Fruit fly (Drosophila melanogaster): ENCODE measurements around the gene Hn.

Hn gene

dm6 chr3L:7719418-7719789 is 40.8 kb upstream of the Hn start:
- TF ChIP-seq Snoo (tag; optimal IDR thresholded peaks at IDR 0.05) (no peak), Ets98B (GFP tag; IDR thresholded peaks at IDR 0.05) (no peak), gl (tag; optimal IDR thresholded peaks at IDR 0.05) (no peak), D1 (tag; optimal IDR thresholded peaks at IDR 0.05) (no peak)

dm6 chr3L:7721527-7721926 is 38.7 kb upstream of the Hn start:
- TF ChIP-seq CG12605 (GFP tag; IDR thresholded peaks at IDR 0.05) (no peak), EcR (GFP tag; optimal IDR thresholded peaks at IDR 0.05) (peak; percentile 18)

dm6 chr3L:7726285-7726684 is 34.0 kb upstream of the Hn start, which contains the start of gene CG7457:
Gene CG7457, minus strand, starts transcription at chr3L:7726473.
- TF ChIP-seq rn (GFP tag; IDR thresholded peaks at IDR 0.05) (no peak), CG32121 (GFP tag; IDR thresholded peaks at IDR 0.05) (no peak), CG8159 (tag; optimal IDR thresholded peaks at IDR 0.05) (no peak), Snoo (tag; optimal IDR thresholded peaks at IDR 0.05) (no peak), CG8301 (tag; optimal IDR thresholded peaks at IDR 0.05) (no peak), gl (tag; optimal IDR thresholded peaks at IDR 0.05) (no peak), fd96Ca (GFP tag; IDR thresholded peaks at IDR 0.05) (no peak), CG14655 (GFP tag; optimal IDR thresholded peaks at IDR 0.05) (no peak), Pif1A (GFP tag; optimal IDR thresholded peaks at IDR 0.05) (no peak), CG34367 (tag; optimal IDR thresholded peaks at IDR 0.05) (no peak), Pif1B (GFP tag; optimal IDR thresholded peaks at IDR 0.05) (no peak), CG10348 (GFP tag; IDR thresholded peaks at IDR 0.05) (no peak), D1 (tag; optimal IDR thresholded peaks at IDR 0.05) (no peak), CG13204 (GFP tag; optimal IDR thresholded peaks at IDR 0.05) (no peak)

dm6 chr3L:7726690-7727089 is 33.6 kb upstream of the Hn start:
- no peak for TF ChIP-seq rn (GFP tag; IDR thresholded peaks at IDR 0.05)

- TF ChIP-seq rn (GFP tag; IDR thresholded peaks at IDR 0.05) (no peak), CG13204 (GFP tag; optimal IDR thresholded peaks at IDR 0.05) (no peak), D1 (tag; optimal IDR thresholded peaks at IDR 0.05) (no peak), CG34367 (tag; optimal IDR thresholded peaks at IDR 0.05) (no peak), CG8159 (tag; optimal IDR thresholded peaks at IDR 0.05) (no peak), fd96Ca (GFP tag; IDR thresholded peaks at IDR 0.05) (no peak), CG10348 (GFP tag; IDR thresholded peaks at IDR 0.05) (no peak), CG12605 (GFP tag; IDR thresholded peaks at IDR 0.05) (no peak), EcR (GFP tag; optimal IDR thresholded peaks at IDR 0.05) (no peak), CG17806 (tag; optimal IDR thresholded peaks at IDR 0.05) (no peak), CG32121 (GFP tag; IDR thresholded peaks at IDR 0.05) (no peak), Pif1A (GFP tag; optimal IDR thresholded peaks at IDR 0.05) (no peak), CG14655 (GFP tag; optimal IDR thresholded peaks at IDR 0.05) (no peak), CG9948 (tag; optimal IDR thresholded peaks at IDR 0.05) (no peak), CG4496 (GFP tag; IDR thresholded peaks at IDR 0.05) (no peak), Snoo (tag; optimal IDR thresholded peaks at IDR 0.05) (no peak), Pif1B (GFP tag; optimal IDR thresholded peaks at IDR 0.05) (no peak), Ets98B (GFP tag; IDR thresholded peaks at IDR 0.05) (no peak), gl (tag; optimal IDR thresholded peaks at IDR 0.05) (no peak), CG8301 (tag; optimal IDR thresholded peaks at IDR 0.05) (no peak)
Measured at dm6 chr3L:7732141-7732748, 28.0 kb upstream of the Hn start, which contains the start of gene CG8492. Gene CG8492, minus strand, starts transcription at chr3L:7732191.

dm6 chr3L:7741953-7742352 is 18.3 kb upstream of the Hn start:
- no peak for TF ChIP-seq CG15710 (tag; optimal IDR thresholded peaks at IDR 0.05)
- no peak for TF ChIP-seq fd96Ca (GFP tag; IDR thresholded peaks at IDR 0.05)
- TF ChIP-seq CG4496 (GFP tag; IDR thresholded peaks at IDR 0.05) = no peak
- TF ChIP-seq CG17806 (tag; optimal IDR thresholded peaks at IDR 0.05) = no peak
- TF ChIP-seq CG14655 (GFP tag; optimal IDR thresholded peaks at IDR 0.05) = no peak
- no peak for TF ChIP-seq Ets98B (GFP tag; IDR thresholded peaks at IDR 0.05)
- no peak for TF ChIP-seq rn (GFP tag; IDR thresholded peaks at IDR 0.05)
- TF ChIP-seq Snoo (tag; optimal IDR thresholded peaks at IDR 0.05) = no peak
- no peak for TF ChIP-seq D1 (tag; optimal IDR thresholded peaks at IDR 0.05)
- no peak for TF ChIP-seq Pif1B (GFP tag; optimal IDR thresholded peaks at IDR 0.05)
- no peak for TF ChIP-seq gl (tag; optimal IDR thresholded peaks at IDR 0.05)

- TF ChIP-seq CG34367 (tag; optimal IDR thresholded peaks at IDR 0.05) (no peak), Pif1A (GFP tag; optimal IDR thresholded peaks at IDR 0.05) (no peak), fd96Ca (GFP tag; IDR thresholded peaks at IDR 0.05) (no peak), Ets98B (GFP tag; IDR thresholded peaks at IDR 0.05) (no peak), Pif1B (GFP tag; optimal IDR thresholded peaks at IDR 0.05) (no peak), CG9948 (tag; optimal IDR thresholded peaks at IDR 0.05) (no peak), CG12605 (GFP tag; IDR thresholded peaks at IDR 0.05) (no peak), D1 (tag; optimal IDR thresholded peaks at IDR 0.05) (no peak), CG8301 (tag; optimal IDR thresholded peaks at IDR 0.05) (no peak)
Measured at dm6 chr3L:7742941-7743340, 17.3 kb upstream of the Hn start, which contains the start of gene Snmp2. Gene Snmp2, minus strand, starts transcription at chr3L:7743041.
